Fruit fly (Drosophila melanogaster): ENCODE data around the gene CG6724.
A peak's percentile ranks its signal among the peaks of the same experiment; 100 is the strongest.

CG6724 gene

DNA sequence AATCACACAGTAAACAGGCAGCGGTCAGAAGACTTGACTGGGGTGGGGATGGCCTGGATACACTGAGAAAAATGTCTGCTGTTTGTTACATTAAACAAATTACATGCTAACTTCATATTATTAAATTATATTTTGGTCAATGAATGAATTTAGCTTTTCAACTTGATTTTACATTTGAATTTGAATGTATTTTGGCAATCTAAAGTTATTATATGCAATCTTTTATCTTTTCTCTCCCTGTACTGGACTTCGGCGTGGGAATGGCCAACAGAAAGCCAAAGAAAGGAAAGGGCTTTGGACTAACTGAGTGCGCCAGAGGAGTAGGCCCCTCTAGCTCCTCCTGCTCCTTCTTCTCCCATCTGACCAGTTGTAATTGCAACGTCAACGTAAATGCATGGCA lies 21.6 kb upstream of the CG6724 start (continued):
- TF ChIP-seq esn (GFP tag; optimal IDR thresholded peaks at IDR 0.05) (peak; percentile 79), CG31627 (GFP tag; optimal IDR thresholded peaks at IDR 0.05) (peak; percentile 59), ss (GFP tag; optimal IDR thresholded peaks at IDR 0.05) (peak in 1 of 2 experiments; percentile 49), Gug (GFP tag; IDR thresholded peaks at IDR 0.05) (peak; percentile 42; the same call in 1 of the 2 replicates), net (GFP tag; optimal IDR thresholded peaks at IDR 0.05) (peak; percentile 46), dac (GFP tag; optimal IDR thresholded peaks at IDR 0.05) (no peak), CG6792 (GFP tag; optimal IDR thresholded peaks at IDR 0.05) (peak; percentile 62), CG6276 (GFP tag; optimal IDR thresholded peaks at IDR 0.05) (no peak)

DNA sequence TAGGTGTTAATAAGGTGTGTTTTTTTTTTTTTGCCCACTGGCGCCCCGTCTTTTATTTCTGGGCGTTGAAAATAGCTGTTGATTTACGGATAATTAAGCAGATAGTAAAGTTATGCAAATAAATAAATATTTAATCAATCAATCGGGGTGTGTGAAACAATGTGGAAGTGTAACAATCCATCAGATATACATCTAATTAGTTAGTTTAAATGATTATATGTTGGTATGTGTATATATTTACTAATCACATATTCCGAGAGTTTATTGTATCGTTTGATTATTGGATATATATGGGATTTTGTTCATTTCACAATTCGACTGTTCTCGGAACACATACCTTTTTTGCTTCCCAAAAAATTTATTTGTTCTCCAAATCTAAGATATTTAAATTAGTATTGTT lies 20.2 kb upstream of the CG6724 start, which contains the start of gene CG31870:
TSS of gene CG31870 (plus strand) at position 301 of the 400 bp plus-strand sequence.
- TF ChIP-seq CG7368 (GFP tag; optimal IDR thresholded peaks at IDR 0.05) = no peak
- TF ChIP-seq CG10669 (GFP tag; optimal IDR thresholded peaks at IDR 0.05) = no peak

DNA sequence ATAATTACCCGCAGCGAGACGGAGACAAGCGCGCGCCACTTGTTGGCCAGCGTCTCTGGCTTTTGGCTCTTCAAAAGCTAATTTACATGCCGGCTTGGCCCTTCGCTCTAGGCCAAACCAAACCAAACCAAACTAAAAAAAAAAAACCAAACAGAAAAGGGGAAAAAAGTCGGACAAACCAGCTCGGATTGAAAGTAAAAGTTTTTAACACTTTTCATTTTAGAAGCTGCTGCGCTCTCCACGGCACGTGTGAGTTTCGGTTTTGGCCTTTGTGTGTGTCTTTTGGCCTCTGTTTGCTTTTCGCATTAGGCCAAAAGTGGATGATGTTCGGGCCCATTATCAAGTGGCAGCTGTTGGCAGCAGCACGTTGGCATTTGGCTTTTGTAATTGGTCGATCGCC lies 11.5 kb upstream of the CG6724 start:
- TF ChIP-seq Eip78C (GFP tag) = no peak
- TF ChIP-seq Blimp-1 (GFP tag; optimal IDR thresholded peaks at IDR 0.05) = peak; percentile 38

DNA sequence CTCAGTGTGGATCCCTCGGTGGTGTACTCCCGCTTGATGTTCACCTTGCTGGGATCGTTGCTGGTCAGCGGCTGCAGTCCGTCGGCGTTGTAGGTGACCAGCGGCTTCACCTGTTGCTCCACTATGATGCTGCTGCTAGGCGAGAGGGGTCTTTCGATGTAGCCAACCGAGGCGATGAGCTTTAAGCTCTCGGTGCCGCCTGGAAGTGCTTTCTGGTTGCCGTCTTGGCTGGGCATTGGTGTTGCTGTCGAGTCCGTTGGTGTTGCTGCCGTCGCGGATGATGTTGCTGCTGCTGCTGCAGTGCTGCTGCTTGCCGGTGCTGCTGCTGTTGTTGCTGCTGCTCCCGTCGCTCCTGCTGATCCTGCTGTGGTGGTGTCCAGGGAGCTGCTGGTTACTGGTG lies 4.3 kb upstream of the CG6724 start:
- peak; percentile 94 for TF ChIP-seq CG3919 (GFP tag; optimal IDR thresholded peaks at IDR 0.05)
- TF ChIP-seq Hr38 (GFP tag; optimal IDR thresholded peaks at IDR 0.05) = no peak
- TF ChIP-seq Ets96B (tag; optimal IDR thresholded peaks at IDR 0.05) = no peak
- TF ChIP-seq CG6163 (GFP tag; IDR thresholded peaks at IDR 0.05) = no peak
- TF ChIP-seq eg (GFP tag; IDR thresholded peaks at IDR 0.05) = 0 out of 3 replicates have a peak, but pooled peaks have one; percentile 12
- no peak for TF ChIP-seq CG4318 (GFP tag; optimal IDR thresholded peaks at IDR 0.05)

DNA sequence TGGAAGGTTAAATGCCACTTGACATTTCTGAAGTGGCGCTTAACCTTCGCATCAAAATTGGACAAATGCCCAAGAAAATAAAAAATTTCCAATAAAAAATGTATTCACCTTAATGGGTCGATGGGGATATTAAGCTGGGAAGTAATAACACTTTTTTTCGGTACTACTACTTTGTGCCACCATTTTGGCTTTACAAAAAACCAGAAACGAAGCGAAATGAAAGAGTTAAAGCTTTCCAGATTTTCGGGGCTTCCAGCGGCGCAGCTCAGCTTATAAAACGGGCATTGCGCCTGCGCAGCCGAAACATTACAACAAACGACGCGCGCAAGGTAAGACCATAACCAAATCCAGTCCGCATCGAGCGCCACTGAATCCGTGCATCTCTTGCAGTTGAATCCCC lies 816 bp upstream of the CG6724 start, which contains the start of gene CG17127:
TSS of gene CG17127 (plus strand) at position 301 of the 400 bp plus-strand sequence.
- TF ChIP-seq Met (GFP tag; optimal IDR thresholded peaks at IDR 0.05) = no peak
- no peak for TF ChIP-seq svp (GFP tag)
- TF ChIP-seq dac (GFP tag; optimal IDR thresholded peaks at IDR 0.05) = no peak
- TF ChIP-seq CG1621 (tag; optimal IDR thresholded peaks at IDR 0.05) = no peak

DNA sequence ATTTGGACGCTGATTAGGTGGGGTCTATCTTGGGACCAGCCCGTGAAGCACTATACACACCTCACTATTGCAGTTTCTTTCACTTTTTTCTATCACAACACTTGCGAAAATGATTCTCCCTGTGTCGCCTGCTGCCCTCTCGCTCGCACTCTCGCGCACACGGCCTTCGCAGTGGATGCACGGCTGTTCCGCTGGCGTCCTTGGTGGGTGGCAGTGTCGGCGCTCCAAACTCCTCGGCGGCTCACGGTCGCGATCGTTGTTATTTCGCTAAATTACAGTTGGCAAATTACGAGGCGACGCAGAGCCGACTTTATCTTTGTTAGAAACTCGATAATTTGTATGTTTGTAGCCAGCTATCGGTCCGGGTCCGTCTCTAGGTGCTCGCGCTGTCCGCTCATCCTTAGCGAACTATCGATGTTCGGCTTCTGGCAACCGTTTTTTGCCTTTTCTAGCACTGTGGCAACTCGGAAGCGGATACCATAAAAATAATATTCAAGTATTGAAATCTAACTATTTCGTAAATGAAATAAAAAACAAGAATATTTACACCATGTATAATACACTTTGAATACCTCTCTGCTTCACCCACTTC lies 2.1 kb downstream of the CG6724 start, which contains the start of gene Ubc2:
TSS of gene Ubc2 (minus strand) at position 410 of the 592 bp plus-strand sequence.
- TF ChIP-seq CG6854 (GFP tag; optimal IDR thresholded peaks at IDR 0.05) = no peak
- no peak for TF ChIP-seq CG6276 (GFP tag; optimal IDR thresholded peaks at IDR 0.05)
- no peak for TF ChIP-seq Eip75B (GFP tag; optimal IDR thresholded peaks at IDR 0.05)
- TF ChIP-seq CG11762 (GFP tag; optimal IDR thresholded peaks at IDR 0.05; ENCODE audit: insufficient read depth) = no peak
- peak; percentile 72 for TF ChIP-seq Eip78C (GFP tag)
- no peak for TF ChIP-seq Hr39 (GFP tag; optimal IDR thresholded peaks at IDR 0.05)
- no peak for TF ChIP-seq Smox (GFP tag; optimal IDR thresholded peaks at IDR 0.05)
- no peak for TF ChIP-seq CG34406 (GFP tag; optimal IDR thresholded peaks at IDR 0.05)
- no peak for TF ChIP-seq CG10669 (GFP tag; optimal IDR thresholded peaks at IDR 0.05)
- TF ChIP-seq CG7368 (GFP tag; optimal IDR thresholded peaks at IDR 0.05) = no peak
- no peak for TF ChIP-seq Hr4 (GFP tag; optimal IDR thresholded peaks at IDR 0.05)
- TF ChIP-seq fd85E (GFP tag; optimal IDR thresholded peaks at IDR 0.05) = no peak
- TF ChIP-seq achi (GFP tag; optimal IDR thresholded peaks at IDR 0.05) = no peak
- no peak for TF ChIP-seq Blimp-1 (GFP tag; optimal IDR thresholded peaks at IDR 0.05)
- no peak for TF ChIP-seq net (GFP tag; optimal IDR thresholded peaks at IDR 0.05)
- TF ChIP-seq Gug (GFP tag; IDR thresholded peaks at IDR 0.05) = no peak
- TF ChIP-seq Eip93F (GFP tag; optimal IDR thresholded peaks at IDR 0.05) = no peak
- no peak for TF ChIP-seq CG32006 (GFP tag; optimal IDR thresholded peaks at IDR 0.05)
- no peak for TF ChIP-seq CG8119 (GFP tag; IDR thresholded peaks at IDR 0.05)
- no peak for TF ChIP-seq Hr38 (GFP tag; optimal IDR thresholded peaks at IDR 0.05)
- TF ChIP-seq CG3032 (tag; optimal IDR thresholded peaks at IDR 0.05) = no peak
- peak; percentile 23 for TF ChIP-seq CG31627 (GFP tag; optimal IDR thresholded peaks at IDR 0.05)
- no peak for TF ChIP-seq acj6 (GFP tag; optimal IDR thresholded peaks at IDR 0.05)
- TF ChIP-seq dac (GFP tag; optimal IDR thresholded peaks at IDR 0.05) = no peak
- no peak for TF ChIP-seq Met (GFP tag; optimal IDR thresholded peaks at IDR 0.05)
- TF ChIP-seq Sox15 (GFP tag; optimal IDR thresholded peaks at IDR 0.05) = no peak
- no peak for TF ChIP-seq ss (GFP tag; optimal IDR thresholded peaks at IDR 0.05)
- TF ChIP-seq CG1621 (tag; optimal IDR thresholded peaks at IDR 0.05) = no peak
- no peak for TF ChIP-seq CG8319 (GFP tag; optimal IDR thresholded peaks at IDR 0.05)
- TF ChIP-seq CG8632 (GFP tag; optimal IDR thresholded peaks at IDR 0.05) = no peak
- no peak for TF ChIP-seq CG6808 (GFP tag; optimal IDR thresholded peaks at IDR 0.05)
- TF ChIP-seq Ets21C (GFP tag; optimal IDR thresholded peaks at IDR 0.05) = no peak
- no peak for TF ChIP-seq CG6163 (GFP tag; IDR thresholded peaks at IDR 0.05)

All from whole organism, prepupa.